Worm (Caenorhabditis elegans): Measurements from ENCODE around the gene C01G12.13.

C01G12.13 gene

DNA sequence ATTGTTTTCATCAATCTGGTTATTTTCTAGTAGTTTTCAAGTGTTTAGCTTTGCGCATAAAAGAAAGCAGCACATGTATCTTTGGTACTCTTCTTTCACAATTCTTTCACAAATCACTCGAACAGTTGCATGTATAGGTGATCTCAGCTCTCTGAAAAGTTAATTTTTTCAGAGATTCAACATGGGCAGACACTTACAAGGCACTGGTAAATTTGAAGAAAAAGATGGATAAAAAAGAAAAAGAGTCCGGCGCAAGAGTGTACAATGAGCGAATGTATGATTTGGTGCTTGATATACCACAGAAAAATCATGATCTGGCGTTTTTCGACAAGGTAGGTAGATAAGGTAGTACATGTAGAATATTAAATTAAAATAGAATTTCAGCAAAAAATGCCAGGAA is 41.6 kb downstream of the C01G12.13 start:
- no peak for TF ChIP-seq nhr-90 (tag; optimal IDR thresholded peaks at IDR 0.05)
- TF ChIP-seq egl-44 (GFP tag; IDR thresholded peaks at IDR 0.05), result no peak
- no peak for TF ChIP-seq nhr-27 (tag; optimal IDR thresholded peaks at IDR 0.05)
- no peak for TF ChIP-seq bed-1 (GFP tag; IDR thresholded peaks at IDR 0.05)
- TF ChIP-seq somi-1 (GFP tag; optimal IDR thresholded peaks at IDR 0.05), result no peak
- no peak for TF ChIP-seq nhr-120 (GFP tag; IDR thresholded peaks at IDR 0.05)
- TF ChIP-seq ztf-6 (GFP tag; IDR thresholded peaks at IDR 0.05), result no peak
- TF ChIP-seq akir-1 (GFP tag; optimal IDR thresholded peaks at IDR 0.05), result no peak
- TF ChIP-seq Y95B8A.8 (GFP tag; IDR thresholded peaks at IDR 0.05), result no peak
- TF ChIP-seq ceh-27 (GFP tag; optimal IDR thresholded peaks at IDR 0.05), result no peak
- TF ChIP-seq B0019.2 (GFP tag; conservative IDR thresholded peaks at IDR 0.05), result no peak
- TF ChIP-seq repo-1 (tag; optimal IDR thresholded peaks at IDR 0.05), result no peak
- TF ChIP-seq F55B11.4 (tag; optimal IDR thresholded peaks at IDR 0.05; ENCODE audit: borderline replicate concordance, insufficient read depth), result no peak
- TF ChIP-seq F57A8.1 (GFP tag; optimal IDR thresholded peaks at IDR 0.05), result no peak
- no peak for TF ChIP-seq cebp-2 (GFP tag; IDR thresholded peaks at IDR 0.05)
- no peak for TF ChIP-seq lsy-27 (tag; optimal IDR thresholded peaks at IDR 0.05; ENCODE audit: borderline replicate concordance, insufficient read depth)
- no peak for TF ChIP-seq ztf-28 (GFP tag; IDR thresholded peaks at IDR 0.05)

- TF ChIP-seq ztf-6 (GFP tag; IDR thresholded peaks at IDR 0.05) (no peak), ceh-58 (GFP tag; IDR thresholded peaks at IDR 0.05) (no peak), nhr-80 (tag; optimal IDR thresholded peaks at IDR 0.05) (no peak), nfya-2 (GFP tag; IDR thresholded peaks at IDR 0.05) (no peak), efl-1 (GFP tag; optimal IDR thresholded peaks at IDR 0.05) (no peak), unc-62 (GFP tag; optimal IDR thresholded peaks at IDR 0.05) (no peak), ceh-27 (GFP tag; optimal IDR thresholded peaks at IDR 0.05) (no peak), B0336.3 (GFP tag; IDR thresholded peaks at IDR 0.05) (no peak), snpc-4 (GFP tag; optimal IDR thresholded peaks at IDR 0.05) (no peak), snpc-4 (tag; optimal IDR thresholded peaks at IDR 0.05) (no peak), fkh-3 (tag; optimal IDR thresholded peaks at IDR 0.05) (no peak), die-1 (tag; optimal IDR thresholded peaks at IDR 0.05) (no peak)
Observed at ce11 chrII:14618764-14619163, 42.2 kb downstream of the C01G12.13 start.

- TF ChIP-seq snpc-1.3 (tag; optimal IDR thresholded peaks at IDR 0.05; ENCODE audit: insufficient read depth) (no peak), T07F8.4 (tag; optimal IDR thresholded peaks at IDR 0.05) (no peak), tbp1 (GFP tag; optimal IDR thresholded peaks at IDR 0.05) (no peak), F49E8.2 (tag; optimal IDR thresholded peaks at IDR 0.05; ENCODE audit: insufficient read depth) (no peak), aptf-3 (GFP tag; IDR thresholded peaks at IDR 0.05) (no peak), lin-35 (GFP tag; optimal IDR thresholded peaks at IDR 0.05) (no peak), fkh-3 (tag; optimal IDR thresholded peaks at IDR 0.05) (no peak)
Observed at ce11 chrII:14619806-14620205, 43.3 kb downstream of the C01G12.13 start.

DNA sequence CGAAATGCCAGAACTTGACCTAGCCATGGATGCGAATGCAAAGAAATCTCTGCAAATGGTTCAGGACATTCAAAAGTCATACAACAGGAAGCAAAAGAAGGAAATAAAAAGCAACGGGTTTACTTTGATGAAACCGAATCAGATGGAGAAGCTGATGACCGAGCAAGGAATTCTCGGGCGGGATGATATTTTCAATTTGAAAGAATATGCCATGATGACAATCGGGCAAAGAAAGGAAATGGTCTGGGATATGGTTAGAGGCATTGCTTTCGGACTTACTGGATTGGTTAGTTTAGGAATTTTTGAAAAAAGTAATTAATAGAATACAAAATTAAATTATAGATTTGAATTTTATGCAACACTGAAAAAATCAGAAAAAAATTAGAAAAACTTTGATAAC is 44.2 kb downstream of the C01G12.13 start:
- TF ChIP-seq mes-4 (tag; optimal IDR thresholded peaks at IDR 0.05), result no peak
- TF ChIP-seq ccch-3 (GFP tag; optimal IDR thresholded peaks at IDR 0.05), result no peak
- no peak for TF ChIP-seq B0336.3 (GFP tag; IDR thresholded peaks at IDR 0.05)
